Worm (Caenorhabditis elegans): Measurements from ENCODE around the gene Y57G11C.20.

The Y57G11C.20 gene

ce11 chrIV:14885584-14885983 lies 42.4 kb downstream of the Y57G11C.20 start:
- TF ChIP-seq ces-1 (GFP tag; optimal IDR thresholded peaks at IDR 0.05): no peak
- no peak for TF ChIP-seq ceh-88 (GFP tag; IDR thresholded peaks at IDR 0.05)
- peak; percentile 41 for TF ChIP-seq pqm-1 (tag; optimal IDR thresholded peaks at IDR 0.05)
- no peak for TF ChIP-seq ceh-63 (GFP tag; optimal IDR thresholded peaks at IDR 0.05)
- TF ChIP-seq hlh-4 (tag; optimal IDR thresholded peaks at IDR 0.05): no peak
- no peak for TF ChIP-seq lin-35 (GFP tag; optimal IDR thresholded peaks at IDR 0.05)
- TF ChIP-seq ztf-4 (tag; optimal IDR thresholded peaks at IDR 0.05): no peak
- no peak for TF ChIP-seq elt-3 (tag; optimal IDR thresholded peaks at IDR 0.05)
- peak; percentile 36 for TF ChIP-seq elt-2 (tag; optimal IDR thresholded peaks at IDR 0.05)
- no peak for TF ChIP-seq snpc-4 (tag; optimal IDR thresholded peaks at IDR 0.05)

DNA sequence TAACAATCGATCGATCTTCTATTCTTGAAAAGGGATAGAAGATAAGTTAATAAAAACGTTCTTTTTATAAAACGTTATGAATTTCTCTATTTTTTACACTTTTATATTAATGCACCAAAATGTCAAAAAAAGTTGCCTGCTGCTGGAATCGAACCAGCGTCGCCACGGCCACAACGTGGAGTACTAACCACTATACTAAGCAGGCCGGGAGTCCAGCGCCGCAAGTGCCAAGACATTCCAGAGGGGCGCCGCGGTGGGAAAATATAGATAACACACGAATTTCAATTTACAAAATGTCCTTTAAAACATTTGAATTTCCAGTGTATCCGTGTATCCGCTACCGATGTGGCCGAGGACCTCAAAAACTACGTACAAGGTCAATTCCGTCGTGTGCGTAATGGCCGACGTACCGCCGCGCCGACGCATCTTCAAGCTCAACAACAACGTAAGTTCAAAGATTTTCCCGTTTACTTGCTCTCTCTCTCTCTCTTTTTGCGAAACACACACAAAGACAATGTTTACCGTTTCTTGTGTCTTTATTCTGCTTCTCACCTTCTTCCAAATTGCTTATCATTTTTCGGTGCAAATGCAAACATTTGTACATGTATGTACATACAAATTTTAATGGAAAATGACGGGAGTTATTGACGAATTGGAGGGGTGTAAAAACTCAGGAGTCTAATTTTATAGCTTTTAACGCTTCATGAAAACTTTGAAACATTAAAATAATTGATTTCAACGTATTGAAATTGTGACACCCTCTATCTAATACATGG lies 45.9 kb downstream of the Y57G11C.20 start:
- TF ChIP-seq C34B4.2 (tag; optimal IDR thresholded peaks at IDR 0.05) (no peak), nhr-28 (tag; optimal IDR thresholded peaks at IDR 0.05) (no peak), nhr-77 (tag; optimal IDR thresholded peaks at IDR 0.05) (no peak), nhr-19 (GFP tag; conservative IDR thresholded peaks at IDR 0.05) (no peak), nhr-71 (tag; optimal IDR thresholded peaks at IDR 0.05) (peak; percentile 34), ztf-11 (tag; optimal IDR thresholded peaks at IDR 0.05) (no peak), unc-86 (tag; optimal IDR thresholded peaks at IDR 0.05) (no peak), egl-27 (tag; optimal IDR thresholded peaks at IDR 0.05) (no peak), unc-30 (tag; optimal IDR thresholded peaks at IDR 0.05) (no peak), ets-5 (GFP tag; IDR thresholded peaks at IDR 0.05) (no peak), fkh-10 (GFP tag; optimal IDR thresholded peaks at IDR 0.05) (no peak), unc-98 (GFP tag; IDR thresholded peaks at IDR 0.05) (0 out of 2 replicates have a peak, but pooled peaks have one; percentile 7), hlh-4 (tag; optimal IDR thresholded peaks at IDR 0.05) (no peak), unc-130 (tag; optimal IDR thresholded peaks at IDR 0.05) (no peak), nhr-85 (tag) (no peak), skn-1 (tag; optimal IDR thresholded peaks at IDR 0.05) (no peak), lsy-2 (tag; optimal IDR thresholded peaks at IDR 0.05) (no peak), sptf-1 (tag; optimal IDR thresholded peaks at IDR 0.05) (no peak), nhr-90 (tag; optimal IDR thresholded peaks at IDR 0.05; ENCODE audit: poor library complexity) (peak; percentile 41), ceh-82 (tag; optimal IDR thresholded peaks at IDR 0.05) (no peak), mdl-1 (tag; optimal IDR thresholded peaks at IDR 0.05) (no peak), C04F5.9 (tag; optimal IDR thresholded peaks at IDR 0.05) (no peak), tbx-2 (tag; optimal IDR thresholded peaks at IDR 0.05) (no peak), nhr-84 (tag; optimal IDR thresholded peaks at IDR 0.05) (no peak), ceh-8 (GFP tag; optimal IDR thresholded peaks at IDR 0.05) (no peak), irx-1 (tag; optimal IDR thresholded peaks at IDR 0.05) (no peak), Y116A8C.19 (tag; optimal IDR thresholded peaks at IDR 0.05; ENCODE audit: borderline replicate concordance) (no peak), aly-2 (tag; optimal IDR thresholded peaks at IDR 0.05) (no peak), sup-37 (GFP tag; optimal IDR thresholded peaks at IDR 0.05) (no peak), egl-13 (tag; optimal IDR thresholded peaks at IDR 0.05) (no peak), lin-39 (tag; optimal IDR thresholded peaks at IDR 0.05) (no peak), nhr-47 (tag; optimal IDR thresholded peaks at IDR 0.05) (no peak), nhr-12 (tag; optimal IDR thresholded peaks at IDR 0.05) (no peak), grh-1 (GFP tag; IDR thresholded peaks at IDR 0.05) (no peak), dpl-1 (GFP tag; optimal IDR thresholded peaks at IDR 0.05) (no peak), dsc-1 (tag; optimal IDR thresholded peaks at IDR 0.05) (no peak), vab-15 (tag; optimal IDR thresholded peaks at IDR 0.05) (no peak), nhr-20 (tag; optimal IDR thresholded peaks at IDR 0.05) (peak; percentile 4), pqm-1 (tag; optimal IDR thresholded peaks at IDR 0.05) (no peak), xbp-1 (tag; optimal IDR thresholded peaks at IDR 0.05) (no peak), swsn-7 (tag; optimal IDR thresholded peaks at IDR 0.05) (peak; percentile 6), elt-3 (tag; optimal IDR thresholded peaks at IDR 0.05) (no peak), fkh-4 (tag; optimal IDR thresholded peaks at IDR 0.05; ENCODE audit: borderline replicate concordance) (no peak), lin-35 (GFP tag; optimal IDR thresholded peaks at IDR 0.05) (no peak), elt-2 (tag; optimal IDR thresholded peaks at IDR 0.05) (peak; percentile 50)

Measured in whole organism, L1 larva.